Fruit fly (Drosophila melanogaster): Measurements from ENCODE around the gene CG17672.

- TF ChIP-seq CG6792 (GFP tag; optimal IDR thresholded peaks at IDR 0.05): no peak
- no peak for TF ChIP-seq CG16779 (tag; optimal IDR thresholded peaks at IDR 0.05)
Observed at dm6 chr3L:13046758-13047157, 18.0 kb downstream of the CG17672 start, which contains the start of gene CG11279.
